Worm (Caenorhabditis elegans): ENCODE measurements around the gene srw-102.
"Not testable (repeated sequence)": the region's sequence is repeated elsewhere in the genome, so short reads cannot be mapped to it uniquely, and the experiment has no call there.

The srw-102 gene

ce11 chrV:1692494-1692893 lies 27.5 kb upstream of the srw-102 start, which contains the start of gene Y46H3C.5:
Gene Y46H3C.5, minus strand, starts transcription at chrV:1692495.
- TF ChIP-seq ama-1 (optimal IDR thresholded peaks at IDR 0.05); ztf-11 (tag; optimal IDR thresholded peaks at IDR 0.05); ceh-82 (tag; optimal IDR thresholded peaks at IDR 0.05): not testable (repeated sequence)

- not testable (repeated sequence) for TF ChIP-seq nhr-77, R02D3.7, lin-11 (tag; optimal IDR thresholded peaks at IDR 0.05)
Observed at ce11 chrV:1693876-1694275, 26.2 kb upstream of the srw-102 start, which contains the start of gene Y46H3C.7. Gene Y46H3C.7, minus strand, starts transcription at chrV:1694022.

- no peak for TF ChIP-seq ztf-11 (tag; optimal IDR thresholded peaks at IDR 0.05)
- TF ChIP-seq elt-3 (tag; optimal IDR thresholded peaks at IDR 0.05): no peak
- TF ChIP-seq ceh-16 (tag; optimal IDR thresholded peaks at IDR 0.05): no peak
- TF ChIP-seq nhr-129 (tag; optimal IDR thresholded peaks at IDR 0.05): no peak
- no peak for TF ChIP-seq aly-2 (tag; optimal IDR thresholded peaks at IDR 0.05)
- TF ChIP-seq sma-9 (GFP tag; optimal IDR thresholded peaks at IDR 0.05): no peak
- TF ChIP-seq sma-9 (tag; optimal IDR thresholded peaks at IDR 0.05): no peak
- TF ChIP-seq crh-2 (tag; optimal IDR thresholded peaks at IDR 0.05): no peak
- no peak for TF ChIP-seq alr-1 (tag; optimal IDR thresholded peaks at IDR 0.05)
- no peak for TF ChIP-seq unc-62 (GFP tag; optimal IDR thresholded peaks at IDR 0.05)
- TF ChIP-seq mdl-1 (tag; optimal IDR thresholded peaks at IDR 0.05): no peak
- TF ChIP-seq sma-3 (GFP tag; optimal IDR thresholded peaks at IDR 0.05): no peak
- TF ChIP-seq sem-4 (tag; optimal IDR thresholded peaks at IDR 0.05): no peak
- TF ChIP-seq R02D3.7 (tag; optimal IDR thresholded peaks at IDR 0.05): no peak
- no peak for TF ChIP-seq Y55F3AM.14 (GFP tag; optimal IDR thresholded peaks at IDR 0.05)
- no peak for TF ChIP-seq skn-1 (tag; optimal IDR thresholded peaks at IDR 0.05)
- TF ChIP-seq nhr-77 (tag; optimal IDR thresholded peaks at IDR 0.05): no peak
- no peak for TF ChIP-seq zag-1 (tag; optimal IDR thresholded peaks at IDR 0.05)
- no peak for TF ChIP-seq nhr-23 (tag; optimal IDR thresholded peaks at IDR 0.05)
- TF ChIP-seq ztf-1 (GFP tag; conservative IDR thresholded peaks at IDR 0.05): no peak
Observed at ce11 chrV:1698400-1698799, 21.6 kb upstream of the srw-102 start.

ce11 chrV:1699228-1699795 lies 20.7 kb upstream of the srw-102 start:
- no peak for TF ChIP-seq lin-39 (tag; optimal IDR thresholded peaks at IDR 0.05)
- no peak for TF ChIP-seq sma-3 (GFP tag; optimal IDR thresholded peaks at IDR 0.05)
- no peak for TF ChIP-seq F13H6.1 (tag; optimal IDR thresholded peaks at IDR 0.05)
- no peak for TF ChIP-seq nhr-11 (tag; optimal IDR thresholded peaks at IDR 0.05)
- TF ChIP-seq ceh-82 (tag; optimal IDR thresholded peaks at IDR 0.05): no peak
- TF ChIP-seq R02D3.7 (tag; optimal IDR thresholded peaks at IDR 0.05): no peak
- no peak for TF ChIP-seq mab-5 (tag; optimal IDR thresholded peaks at IDR 0.05)
- no peak for TF ChIP-seq ztf-4 (tag; optimal IDR thresholded peaks at IDR 0.05)
- no peak for TF ChIP-seq ZK546.5 (tag; optimal IDR thresholded peaks at IDR 0.05)
- TF ChIP-seq alr-1 (tag; optimal IDR thresholded peaks at IDR 0.05): no peak
- no peak for TF ChIP-seq nhr-10 (tag; optimal IDR thresholded peaks at IDR 0.05)
- no peak for TF ChIP-seq elt-1 (tag; optimal IDR thresholded peaks at IDR 0.05)
- no peak for TF ChIP-seq nhr-6 (tag; optimal IDR thresholded peaks at IDR 0.05)
- no peak for TF ChIP-seq unc-55 (GFP tag; optimal IDR thresholded peaks at IDR 0.05)
- no peak for TF ChIP-seq unc-39 (tag; optimal IDR thresholded peaks at IDR 0.05)
- TF ChIP-seq snpc-4 (tag; optimal IDR thresholded peaks at IDR 0.05): no peak
- no peak for TF ChIP-seq mbf-1 (tag; optimal IDR thresholded peaks at IDR 0.05)
- no peak for TF ChIP-seq zag-1 (tag; optimal IDR thresholded peaks at IDR 0.05)

- TF ChIP-seq elt-3 (tag; optimal IDR thresholded peaks at IDR 0.05): no peak
- TF ChIP-seq Y55F3AM.14 (GFP tag; optimal IDR thresholded peaks at IDR 0.05): no peak
Observed at ce11 chrV:1701584-1702101, 18.4 kb upstream of the srw-102 start, which contains the start of gene srw-90. Gene srw-90, plus strand, starts transcription at chrV:1702051.

Data from whole organism, L2 larva.